Fruit fly (Drosophila melanogaster) whole organism, prepupa: ENCODE results near the gene Arpc3B.

Experiments used
- CG10631 ChIP-seq: fragments of 200-800 bp; sonication (Bioruptor generic); optimal IDR thresholded peaks from 2 replicates; lab custom pipeline; 2016; ENCODE audit warnings: missing biosample characterization, missing genetic modification characterization
- CG11762 ChIP-seq: fragments of 200-800 bp; sonication (Bioruptor generic); optimal IDR thresholded peaks from 3 replicates; lab custom pipeline; 2016; ENCODE audit warnings: missing biosample characterization, missing genetic modification characterization; ENCODE audit not compliant: insufficient read depth
- CG3032 ChIP-seq: fragments of 200-800 bp; optimal IDR thresholded peaks from 2 replicates; lab custom pipeline; 2019; ENCODE audit warnings: missing biosample characterization, mild to moderate bottlenecking, missing genetic modification characterization, moderate library complexity
- CG34406 ChIP-seq: fragments of 200-800 bp; sonication (Bioruptor generic); optimal IDR thresholded peaks from 3 replicates; lab custom pipeline; 2016; ENCODE audit warnings: missing biosample characterization, missing genetic modification characterization
- CG6808 ChIP-seq: fragments of 200-800 bp; sonication (Bioruptor generic); optimal IDR thresholded peaks from 3 replicates; lab custom pipeline; 2017; ENCODE audit warnings: missing biosample characterization, missing genetic modification characterization, mild to moderate bottlenecking, moderate library complexity, missing genetic modification reagents
- CG6854 ChIP-seq: fragments of 200-800 bp; sonication (Bioruptor generic); optimal IDR thresholded peaks from 2 replicates; lab custom pipeline; 2017; ENCODE audit warnings: missing biosample characterization, mild to moderate bottlenecking, missing genetic modification characterization
- Eip75B ChIP-seq: fragments of 200-800 bp; sonication (Bioruptor generic); optimal IDR thresholded peaks from 3 replicates; lab custom pipeline; 2016; ENCODE audit warnings: missing biosample characterization, missing genetic modification characterization
- Gug ChIP-seq: fragments of 200-800 bp; sonication (Bioruptor generic); IDR thresholded peaks from 2 replicates; pipeline ENCODE4 v1.3.6; 2022; ENCODE audit warnings: missing biosample characterization, missing genetic modification characterization
- Hr38 ChIP-seq: sonication (Bioruptor generic); optimal IDR thresholded peaks from 2 replicates; lab custom pipeline; 2016; ENCODE audit warnings: missing biosample characterization, missing genetic modification characterization
- OdsH ChIP-seq: fragments of 200-800 bp; sonication (Bioruptor generic); optimal IDR thresholded peaks from 3 replicates; lab custom pipeline; 2016; ENCODE audit warnings: missing biosample characterization, missing genetic modification characterization
- dac ChIP-seq: fragments of 200-800 bp; sonication (Bioruptor generic); optimal IDR thresholded peaks from 2 replicates; lab custom pipeline; 2017; ENCODE audit warnings: missing biosample characterization, mild to moderate bottlenecking, missing genetic modification characterization
- dsx ChIP-seq: fragments of 200-800 bp; optimal IDR thresholded peaks from 3 replicates; lab custom pipeline; 2019; ENCODE audit warnings: missing biosample characterization, mild to moderate bottlenecking, missing genetic modification characterization, moderate library complexity; ENCODE audit not compliant: poor library complexity, severe bottlenecking
- eg ChIP-seq: fragments of 200-800 bp; sonication (Bioruptor generic); IDR thresholded peaks from 3 replicates; pipeline ENCODE4 v1.3.6; 2022; ENCODE audit warnings: missing biosample characterization, missing genetic modification characterization
- esn ChIP-seq: fragments of 200-800 bp; sonication (Bioruptor generic); optimal IDR thresholded peaks from 2 replicates; lab custom pipeline; 2016; ENCODE audit warnings: missing biosample characterization, mild to moderate bottlenecking, missing genetic modification characterization, moderate library complexity
- fd85E ChIP-seq: fragments of 200-800 bp; sonication (Bioruptor generic); optimal IDR thresholded peaks from 3 replicates; lab custom pipeline; 2016; ENCODE audit warnings: missing biosample characterization, missing genetic modification characterization
- lz ChIP-seq: fragments of 200-800 bp; sonication (Bioruptor generic); optimal IDR thresholded peaks from 3 replicates; lab custom pipeline; 2016; ENCODE audit warnings: missing biosample characterization, missing genetic modification characterization
- net ChIP-seq: fragments of 200-800 bp; sonication (Bioruptor generic); optimal IDR thresholded peaks from 3 replicates; lab custom pipeline; 2016; ENCODE audit warnings: missing biosample characterization, missing genetic modification characterization
- salr ChIP-seq, 2 experiments: fragments of 200-800 bp; sonication (Bioruptor generic); optimal IDR thresholded peaks; 3 replicates each; lab custom pipeline; 2016 to 2018; ENCODE audit warnings: missing biosample characterization in 2 of 2, missing genetic modification characterization in 2 of 2, mild to moderate bottlenecking in 1 of 2
- spab ChIP-seq: fragments of 200-800 bp; sonication (Bioruptor generic); optimal IDR thresholded peaks from 2 replicates; lab custom pipeline; 2017; ENCODE audit warnings: missing biosample characterization, mild to moderate bottlenecking, missing genetic modification characterization, missing genetic modification reagents
- ss ChIP-seq, 2 experiments: fragments of 200-800 bp; sonication (Bioruptor generic); optimal IDR thresholded peaks; 2 replicates in 1 of 2; 3 replicates in 1 of 2; lab custom pipeline; 2017 to 2018; ENCODE audit warnings: mild to moderate bottlenecking in 2 of 2, missing biosample characterization in 2 of 2, missing genetic modification characterization in 2 of 2, moderate library complexity in 1 of 2
- topi ChIP-seq: fragments of 200-800 bp; sonication (Bioruptor generic); optimal IDR thresholded peaks from 3 replicates; lab custom pipeline; 2016; ENCODE audit warnings: missing biosample characterization, missing genetic modification characterization

The Arpc3B gene

DNA sequence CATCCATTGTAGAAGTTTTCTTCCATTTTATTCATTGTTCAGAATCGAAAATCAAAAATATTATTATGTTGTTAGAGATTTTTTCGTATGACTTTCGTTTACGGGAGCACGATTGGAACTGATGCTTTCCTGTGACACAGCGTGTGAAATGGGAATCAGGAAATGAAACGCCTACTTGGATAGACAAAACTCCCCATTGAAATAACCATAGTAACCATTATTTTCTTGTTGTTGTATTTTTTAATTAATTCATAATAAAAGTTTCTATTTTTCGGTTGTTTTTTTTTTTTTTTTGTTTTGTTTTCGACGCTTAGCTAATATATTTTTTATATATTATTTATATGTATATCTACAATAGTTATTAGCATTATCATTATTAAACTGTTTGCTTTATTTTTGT, 37.2 kb downstream of the Arpc3B start, which contains the start of gene CG43077:
Gene CG43077 (minus strand): TSS at position 101 of the 400 bp plus-strand sequence.
- TF ChIP-seq ss (GFP tag; optimal IDR thresholded peaks at IDR 0.05; lab: Kevin White, UChicago) (no peak), CG34406 (GFP tag; lab: Kevin White, UChicago) (no peak), lz (GFP tag; lab: Kevin White, UChicago) (no peak), dac (GFP tag; lab: Kevin White, UChicago) (no peak), topi (GFP tag; lab: Kevin White, UChicago) (no peak)

DNA sequence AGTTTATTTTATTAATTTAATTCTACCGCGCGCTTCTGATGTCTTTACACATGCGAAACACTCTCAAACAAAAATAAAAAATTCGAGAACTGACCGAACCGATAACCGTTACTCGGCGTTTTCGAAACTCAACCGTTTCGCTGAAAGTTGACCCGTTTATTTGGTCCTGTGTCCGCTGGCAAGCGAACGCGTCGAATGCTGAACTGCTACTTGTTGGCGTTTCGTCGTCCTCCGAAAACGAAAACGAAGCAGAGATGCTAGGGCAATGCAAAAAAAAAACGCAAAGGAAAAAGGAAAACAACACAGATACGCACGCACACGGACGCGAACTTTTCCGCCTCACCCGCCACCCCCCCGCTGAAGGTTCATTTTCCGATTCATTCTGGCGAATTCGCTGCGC, 39.0 kb downstream of the Arpc3B start, which contains the start of gene CG45002:
Gene CG45002 (minus strand): TSS at position 101 of the 400 bp plus-strand sequence.
- TF ChIP-seq spab (GFP tag; lab: Kevin White, UChicago) (no peak), salr (GFP tag; optimal IDR thresholded peaks at IDR 0.05; lab: Kevin White, UChicago) (no peak), CG6854 (GFP tag; lab: Kevin White, UChicago) (no peak), fd85E (GFP tag; lab: Kevin White, UChicago) (no peak), CG6808 (GFP tag; lab: Kevin White, UChicago) (no peak), Hr38 (no peak), ss (GFP tag; optimal IDR thresholded peaks at IDR 0.05; lab: Kevin White, UChicago) (no peak), CG10631 (GFP tag; lab: Kevin White, UChicago) (no peak), CG11762 (GFP tag; lab: Kevin White, UChicago) (no peak), esn (GFP tag; lab: Kevin White, UChicago) (no peak), OdsH (GFP tag; lab: Kevin White, UChicago) (no peak), eg (GFP tag; lab: Robert Waterston, UW) (no peak), net (GFP tag; lab: Kevin White, UChicago) (no peak), dsx (GFP tag; lab: Kevin White, UChicago) (no peak), CG3032 (tag; lab: Kevin White, UChicago) (no peak), Gug (GFP tag; lab: Robert Waterston, UW) (no peak), Eip75B (GFP tag; lab: Kevin White, UChicago) (no peak)
